Worm (Caenorhabditis elegans) whole organism, L4/young adult: Measurements from ENCODE around the gene F49F1.7.

Experiments used
- W03F9.2 ChIP-seq: fragments of 150-350 bp; optimal IDR thresholded peaks from 2 replicates; lab custom pipeline; 2014; ENCODE audit warnings: missing biosample characterization, missing genetic modification characterization
- dao-5 ChIP-seq: sonication (generic microtip); optimal IDR thresholded peaks from 2 replicates; lab custom pipeline; 2016; ENCODE audit warnings: missing genotype, missing genetic modification characterization, moderate library complexity, missing compliant biosample characterization
- him-1 ChIP-seq: sonication (generic microtip); optimal IDR thresholded peaks from 2 replicates; lab custom pipeline; 2016; ENCODE audit warnings: missing genotype, missing genetic modification reagents, missing genetic modification characterization, missing compliant biosample characterization

- no peak for TF ChIP-seq him-1 (tag; lab: Kevin White, UChicago)
- TF ChIP-seq W03F9.2 = no peak
- TF ChIP-seq dao-5 (tag; lab: Kevin White, UChicago) = no peak
These were observed 41.4 kb downstream of the F49F1.7 start, which contains the start of gene C35B1.5 for ce11 chrIV:4084109-4084508.
